Fruit fly (Drosophila melanogaster) whole organism, wandering third instar larva: ENCODE measurements around the gene Gr2a.

ENCODE experiments used
- Abd-B ChIP-seq: fragments of >200 bp; optimal IDR thresholded peaks from 2 replicates; lab custom pipeline; 2017; ENCODE audit warnings: missing biosample characterization, missing genetic modification characterization
- CG32264 ChIP-seq: fragments of 200-800 bp; sonication (Bioruptor generic); optimal IDR thresholded peaks from 2 replicates; lab custom pipeline; 2016; ENCODE audit warnings: missing biosample characterization, missing genetic modification characterization
- CG9705 ChIP-seq: fragments of 200-800 bp; sonication (Bioruptor generic); optimal IDR thresholded peaks from 2 replicates; lab custom pipeline; 2018; ENCODE audit warnings: missing biosample characterization, mild to moderate bottlenecking, missing genetic modification characterization
- Dif ChIP-seq: fragments of 200-275, 200-300 bp; sonication (Bioruptor generic); optimal IDR thresholded peaks from 2 replicates; lab custom pipeline; 2018; ENCODE audit warnings: missing biosample characterization, missing genetic modification characterization; ENCODE audit not compliant: partially characterized antibody
- GATAd ChIP-seq: sonication (Bioruptor generic); optimal IDR thresholded peaks from 2 replicates; lab custom pipeline; 2016; ENCODE audit warnings: missing biosample characterization, missing genetic modification characterization
- Hnf4 ChIP-seq: fragments of 200-800 bp; sonication (Bioruptor generic); optimal IDR thresholded peaks from 2 replicates; lab custom pipeline; 2016; ENCODE audit warnings: missing biosample characterization, mild to moderate bottlenecking, missing genetic modification characterization
- Hr78 ChIP-seq: fragments of >200 bp; optimal IDR thresholded peaks from 2 replicates; lab custom pipeline; 2017; ENCODE audit warnings: missing biosample characterization, missing genetic modification characterization
- Hr83 ChIP-seq: fragments of 200-300 bp; sonication (Bioruptor generic); optimal IDR thresholded peaks from 2 replicates; lab custom pipeline; 2016; ENCODE audit warnings: missing biosample characterization, mild to moderate bottlenecking, missing genetic modification characterization, moderate library complexity; ENCODE audit not compliant: poor library complexity, severe bottlenecking
- Jra ChIP-seq: sonication (Bioruptor generic); optimal IDR thresholded peaks from 2 replicates; lab custom pipeline; 2016; ENCODE audit warnings: missing biosample characterization, missing genetic modification characterization
- Mio ChIP-seq: sonication (Bioruptor generic); optimal IDR thresholded peaks from 2 replicates; lab custom pipeline; 2016; ENCODE audit warnings: missing biosample characterization, missing genetic modification characterization
- Myc ChIP-seq: fragments of >200 bp; optimal IDR thresholded peaks from 2 replicates; lab custom pipeline; 2017
- N ChIP-seq: fragments of >200 bp; optimal IDR thresholded peaks from 2 replicates; lab custom pipeline; 2018; ENCODE audit warnings: missing biosample characterization, missing external identifiers, missing genetic modification characterization
- OdsH ChIP-seq: fragments of 200-800 bp; sonication (Bioruptor generic); optimal IDR thresholded peaks from 2 replicates; lab custom pipeline; 2016; ENCODE audit warnings: missing biosample characterization, mild to moderate bottlenecking, missing genetic modification characterization
- Rel ChIP-seq, 2 experiments: fragments of 200-800 bp; sonication (Bioruptor generic) in 1 of 2; optimal IDR thresholded peaks; 2 replicates in 1 of 2; 3 replicates in 1 of 2; lab custom pipeline; 2016 to 2019; ENCODE audit warnings: mild to moderate bottlenecking in 2 of 2, missing biosample characterization in 2 of 2, missing genetic modification characterization in 2 of 2, moderate library complexity in 1 of 2
- Sp1 ChIP-seq: fragments of 200-800 bp; sonication (Bioruptor generic); optimal IDR thresholded peaks from 3 replicates; lab custom pipeline; 2019; ENCODE audit warnings: missing biosample characterization, mild to moderate bottlenecking, missing genetic modification characterization, moderate library complexity
- Vsx2 ChIP-seq: fragments of 200-300, 225-300 bp; sonication (Bioruptor generic); optimal IDR thresholded peaks from 2 replicates; lab custom pipeline; 2018; ENCODE audit warnings: missing biosample characterization, missing genetic modification characterization; ENCODE audit not compliant: partially characterized antibody
- br ChIP-seq: fragments of 200-800 bp; sonication (Bioruptor generic); optimal IDR thresholded peaks from 2 replicates; lab custom pipeline; 2016; ENCODE audit warnings: missing biosample characterization, missing genetic modification characterization
- brk ChIP-seq: fragments of 200-800 bp; sonication (Bioruptor generic); optimal IDR thresholded peaks from 2 replicates; lab custom pipeline; 2016; ENCODE audit warnings: missing biosample characterization, mild to moderate bottlenecking, missing genetic modification characterization
- dl ChIP-seq, 2 experiments: fragments of 175-275, 200-275 bp in 1 of 2; fragments of 200-275 bp in 1 of 2; sonication (Bioruptor generic); optimal IDR thresholded peaks; lab custom pipeline; 2018; ENCODE audit warnings: mild to moderate bottlenecking in 2 of 2, missing biosample characterization in 2 of 2, missing genetic modification characterization in 2 of 2, moderate library complexity in 2 of 2; ENCODE audit not compliant: partially characterized antibody in 2 of 2, insufficient read depth in 1 of 2
- dmrt93B ChIP-seq: fragments of 200-800 bp; sonication (Bioruptor generic); optimal IDR thresholded peaks from 2 replicates; lab custom pipeline; 2018; ENCODE audit warnings: missing biosample characterization, mild to moderate bottlenecking, missing genetic modification characterization
- dsf ChIP-seq: sonication (Bioruptor generic); optimal IDR thresholded peaks from 2 replicates; lab custom pipeline; 2016; ENCODE audit warnings: missing biosample characterization, missing genetic modification characterization, borderline replicate concordance
- ey ChIP-seq: fragments of 200-800 bp; sonication (Bioruptor generic); optimal IDR thresholded peaks from 2 replicates; lab custom pipeline; 2016; ENCODE audit warnings: missing biosample characterization, missing genetic modification characterization
- foxo ChIP-seq, 2 experiments: fragments of 200-800 bp; sonication (Bioruptor generic); optimal IDR thresholded peaks; 2 replicates in 1 of 2; 3 replicates in 1 of 2; lab custom pipeline; 2016 to 2017; ENCODE audit warnings: missing biosample characterization in 2 of 2, missing genetic modification characterization in 2 of 2
- fru ChIP-seq: fragments of 200-800 bp; sonication (Bioruptor generic); optimal IDR thresholded peaks from 3 replicates; lab custom pipeline; 2016; ENCODE audit warnings: missing biosample characterization, mild to moderate bottlenecking, missing genetic modification characterization
- h ChIP-seq: fragments of 200-800 bp; sonication (Bioruptor generic); optimal IDR thresholded peaks from 3 replicates; lab custom pipeline; 2016; ENCODE audit warnings: missing biosample characterization, mild to moderate bottlenecking, missing genetic modification characterization
- jim ChIP-seq: fragments of 175-275, 200-325 bp; sonication (Bioruptor generic); optimal IDR thresholded peaks from 2 replicates; lab custom pipeline; 2016; ENCODE audit warnings: missing biosample characterization, mild to moderate bottlenecking, missing genetic modification characterization
- lola ChIP-seq: fragments of >200 bp; optimal IDR thresholded peaks from 2 replicates; lab custom pipeline; 2017; ENCODE audit warnings: missing biosample characterization, missing genetic modification characterization
- pan ChIP-seq: fragments of >200 bp; optimal IDR thresholded peaks from 2 replicates; lab custom pipeline; 2017
- psq ChIP-seq: fragments of 200-800 bp; sonication (Bioruptor generic); optimal IDR thresholded peaks from 3 replicates; lab custom pipeline; 2017; ENCODE audit warnings: missing biosample characterization, mild to moderate bottlenecking, missing genetic modification characterization, moderate library complexity
- rgr ChIP-seq: fragments of 200-800 bp; sonication (Bioruptor generic); optimal IDR thresholded peaks from 3 replicates; lab custom pipeline; 2016; ENCODE audit warnings: missing biosample characterization, mild to moderate bottlenecking, missing genetic modification characterization
- sage ChIP-seq: fragments of 200-800 bp; sonication (Bioruptor generic); optimal IDR thresholded peaks from 2 replicates; lab custom pipeline; 2016; ENCODE audit warnings: missing biosample characterization, mild to moderate bottlenecking, missing genetic modification characterization
- tai ChIP-seq: sonication (Bioruptor generic); optimal IDR thresholded peaks from 2 replicates; lab custom pipeline; 2016; ENCODE audit warnings: missing biosample characterization, missing genetic modification characterization
- usp ChIP-seq: fragments of >200 bp; optimal IDR thresholded peaks from 2 replicates; lab custom pipeline; 2017; ENCODE audit warnings: missing biosample characterization, missing genetic modification characterization
- woc ChIP-seq: sonication (Bioruptor generic); optimal IDR thresholded peaks from 2 replicates; lab custom pipeline; 2016; ENCODE audit warnings: missing biosample characterization, mild to moderate bottlenecking, missing genetic modification characterization

Gene Gr2a

DNA sequence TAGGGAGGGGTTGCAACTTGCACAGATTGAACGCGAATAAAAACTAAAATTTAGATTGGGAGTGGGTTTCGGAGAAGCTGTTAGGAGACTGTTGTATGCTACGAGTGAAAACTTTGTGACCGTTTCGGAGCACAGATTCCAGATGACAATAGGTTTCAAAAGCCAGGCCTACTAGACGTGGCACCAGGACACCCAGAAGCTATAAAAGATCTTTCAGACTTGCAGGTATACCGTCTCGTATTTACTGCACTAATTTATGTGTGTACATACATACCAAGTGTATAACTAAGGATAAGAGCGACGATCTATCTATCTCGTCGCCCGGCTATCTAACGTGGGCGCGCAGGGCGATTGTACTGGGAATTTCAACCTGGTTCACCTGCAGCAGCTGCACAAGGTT is 4.7 kb downstream of the Gr2a start, which contains the start of gene CG14785:
CG14785 (minus strand) TSS at position 101 of the 400 bp plus-strand sequence.
- no peak for TF ChIP-seq Hnf4 (GFP tag; lab: Kevin White, UChicago)
- no peak for TF ChIP-seq foxo (GFP tag; optimal IDR thresholded peaks at IDR 0.05; lab: Kevin White, UChicago)
- no peak for TF ChIP-seq OdsH (GFP tag; lab: Kevin White, UChicago)
- TF ChIP-seq Dif (GFP tag; lab: Kevin White, UChicago): no peak
- TF ChIP-seq usp (GFP tag; lab: Kevin White, UChicago): no peak
- no peak for TF ChIP-seq sage
- no peak for TF ChIP-seq psq
- TF ChIP-seq tai: no peak
- no peak for TF ChIP-seq fru (GFP tag; lab: Kevin White, UChicago)
- no peak for TF ChIP-seq pan
- TF ChIP-seq CG32264 (GFP tag; lab: Kevin White, UChicago): no peak
- no peak for TF ChIP-seq Vsx2
- no peak for TF ChIP-seq dmrt93B (GFP tag; lab: Kevin White, UChicago)
- TF ChIP-seq jim (GFP tag; lab: Kevin White, UChicago): no peak
- no peak for TF ChIP-seq CG9705 (GFP tag; lab: Kevin White, UChicago)
- TF ChIP-seq dsf (GFP tag; lab: Kevin White, UChicago): no peak
- TF ChIP-seq Hr78 (GFP tag; lab: Kevin White, UChicago): no peak
- TF ChIP-seq rgr: no peak

DNA sequence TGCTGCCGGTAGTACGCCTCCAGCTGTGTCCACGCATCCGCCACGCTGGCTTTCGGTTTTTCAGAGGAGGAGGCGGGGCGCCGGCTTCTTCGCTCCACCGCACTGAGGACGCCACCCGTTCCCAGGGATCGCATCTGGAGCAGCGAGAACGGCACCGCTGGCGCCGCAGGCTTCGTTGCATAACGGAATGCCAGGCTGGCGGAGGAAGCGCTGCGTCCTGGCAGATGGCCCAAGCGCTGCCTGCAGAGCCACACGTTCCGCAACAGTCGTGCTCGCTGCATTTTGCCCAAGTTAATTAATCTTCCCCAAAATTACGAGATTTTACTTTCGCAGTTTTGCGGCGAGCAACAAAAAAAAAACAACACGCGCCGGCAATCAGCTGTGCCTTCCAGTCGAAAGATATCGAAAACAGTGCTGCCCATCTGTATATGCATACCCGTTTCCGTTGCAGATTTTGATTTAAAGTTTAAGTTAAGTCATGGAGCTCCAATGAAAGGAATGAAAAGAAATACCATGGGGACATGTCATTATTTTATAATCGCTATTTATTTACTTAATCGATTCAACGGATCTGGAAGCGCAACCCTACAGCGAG is 8.1 kb downstream of the Gr2a start, which contains the start of gene Lrpprc2:
Lrpprc2 (minus strand) TSS at position 340 of the 595 bp plus-strand sequence.
- TF ChIP-seq Vsx2 (no peak), pan (no peak), CG32264 (GFP tag; lab: Kevin White, UChicago) (no peak), h (GFP tag; lab: Kevin White, UChicago) (no peak), brk (no peak), woc (no peak), dmrt93B (GFP tag; lab: Kevin White, UChicago) (no peak), Hr78 (GFP tag; lab: Kevin White, UChicago) (no peak), N (GFP tag; lab: Kevin White, UChicago) (no peak), br (GFP tag; lab: Kevin White, UChicago) (no peak), Hr83 (GFP tag; lab: Kevin White, UChicago) (no peak), Mio (GFP tag; lab: Kevin White, UChicago) (no peak), foxo (GFP tag; optimal IDR thresholded peaks at IDR 0.05; lab: Kevin White, UChicago) (no peak), Sp1 (GFP tag; lab: Kevin White, UChicago) (no peak), ey (no peak)

DNA sequence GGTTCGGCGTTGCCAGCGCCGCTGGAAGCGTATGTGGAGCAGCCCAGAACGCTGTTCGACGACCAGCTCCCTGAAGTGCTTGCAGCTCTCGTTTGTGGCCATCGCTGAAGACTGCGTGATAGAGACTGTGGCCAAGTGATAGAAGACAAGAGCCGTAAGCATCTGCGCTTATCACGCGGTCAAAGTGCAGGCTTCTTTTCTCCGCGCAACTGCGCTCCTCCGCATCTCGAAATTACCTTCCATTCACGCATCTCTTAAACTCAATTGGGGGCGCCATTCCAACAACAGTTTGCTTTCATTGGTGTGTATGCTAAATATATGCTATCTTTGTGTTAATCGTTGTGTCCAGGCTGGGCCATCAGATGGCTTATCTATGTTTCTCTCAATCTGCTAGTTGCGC is 9.3 kb downstream of the Gr2a start, which contains the start of gene CG14787:
CG14787 (minus strand) TSS at position 133 of the 400 bp plus-strand sequence.
- no peak for TF ChIP-seq Sp1 (GFP tag; lab: Kevin White, UChicago)
- no peak for TF ChIP-seq dl (GFP tag; optimal IDR thresholded peaks at IDR 0.05; lab: Kevin White, UChicago; ENCODE audit: insufficient read depth in 1 of 2, partially characterized antibody in 2 of 2)
- TF ChIP-seq fru (GFP tag; lab: Kevin White, UChicago): no peak
- no peak for TF ChIP-seq OdsH (GFP tag; lab: Kevin White, UChicago)
- TF ChIP-seq sage: no peak
- no peak for TF ChIP-seq Myc
- no peak for TF ChIP-seq usp (GFP tag; lab: Kevin White, UChicago)
- TF ChIP-seq lola (GFP tag; lab: Kevin White, UChicago): no peak
- TF ChIP-seq Jra (GFP tag; lab: Kevin White, UChicago): no peak
- TF ChIP-seq foxo (GFP tag; optimal IDR thresholded peaks at IDR 0.05; lab: Kevin White, UChicago): no peak
- TF ChIP-seq br (GFP tag; lab: Kevin White, UChicago): no peak
- no peak for TF ChIP-seq GATAd (GFP tag; lab: Kevin White, UChicago)
- TF ChIP-seq Rel (GFP tag; optimal IDR thresholded peaks at IDR 0.05; lab: Kevin White, UChicago): no peak
- no peak for TF ChIP-seq Rel (tag; optimal IDR thresholded peaks at IDR 0.05; lab: Kevin White, UChicago)
- TF ChIP-seq jim (GFP tag; lab: Kevin White, UChicago): no peak
- no peak for TF ChIP-seq pan
- TF ChIP-seq rgr: no peak
- no peak for TF ChIP-seq Abd-B (GFP tag; lab: Kevin White, UChicago)
- no peak for TF ChIP-seq Hr83 (GFP tag; lab: Kevin White, UChicago)
